In genomic region chr2L:2420490-2420889, dm6 we compare ENCODE assay signal across 5 fruit fly cellular contexts.
TF ChIP-seq lines count a peak whose summit lies in the region.

TSS of gene CG9886 (plus strand) at chr2L:2420830.

- TF ChIP-seq CTCF in whole organism, embryonic (GFP tag; optimal IDR thresholded peaks at IDR 0.05; lab: Kevin White, UChicago), result peak; percentile 59

TF ChIP-seq in whole organism, adult, 20 proteins besides CTCF, POLR2A, EP300 and RAD21 (continues in another document):
- TF ChIP-seq Clk (GFP tag; optimal IDR thresholded peaks at IDR 0.05; lab: Kevin White, UChicago), result no peak
- peak; percentile 54 for TF ChIP-seq CG7045 (GFP tag; optimal IDR thresholded peaks at IDR 0.05; lab: Kevin White, UChicago)
- no peak for TF ChIP-seq cnc (optimal IDR thresholded peaks at IDR 0.05; lab: Kevin White, UChicago)
- TF ChIP-seq Crg-1 (GFP tag; optimal IDR thresholded peaks at IDR 0.05; lab: Kevin White, UChicago), result no peak
- TF ChIP-seq tj (GFP tag; optimal IDR thresholded peaks at IDR 0.05; lab: Kevin White, UChicago), result peak; percentile 13
- TF ChIP-seq Mnt (GFP tag; optimal IDR thresholded peaks at IDR 0.05; lab: Kevin White, UChicago), result no peak
- no peak for TF ChIP-seq CG1620 (GFP tag; optimal IDR thresholded peaks at IDR 0.05; lab: Kevin White, UChicago)
- TF ChIP-seq Hr96 (GFP tag; optimal IDR thresholded peaks at IDR 0.05; lab: Kevin White, UChicago), result no peak
- no peak for TF ChIP-seq pad (GFP tag; optimal IDR thresholded peaks at IDR 0.05; lab: Kevin White, UChicago)
- TF ChIP-seq CG11617 (GFP tag; optimal IDR thresholded peaks at IDR 0.05; lab: Kevin White, UChicago), result peak; percentile 18
- TF ChIP-seq toe (GFP tag; optimal IDR thresholded peaks at IDR 0.05; lab: Kevin White, UChicago), result no peak
- TF ChIP-seq kay (GFP tag; lab: Kevin White, UChicago; ENCODE audit: borderline replicate concordance), result peak; percentile 46
- no peak for TF ChIP-seq ovo (GFP tag; optimal IDR thresholded peaks at IDR 0.05; lab: Kevin White, UChicago)
- TF ChIP-seq CG7101 (tag; optimal IDR thresholded peaks at IDR 0.05; lab: Kevin White, UChicago), result peak; percentile 40
- TF ChIP-seq cic (GFP tag; optimal IDR thresholded peaks at IDR 0.05; lab: Kevin White, UChicago), result no peak
- peak; percentile 58 for TF ChIP-seq CG33017 (tag; optimal IDR thresholded peaks at IDR 0.05; lab: Kevin White, UChicago)
- peak; percentile 61 for TF ChIP-seq CG14711 (tag; optimal IDR thresholded peaks at IDR 0.05; lab: Kevin White, UChicago)
- peak; percentile 68 for TF ChIP-seq bab1 (GFP tag; optimal IDR thresholded peaks at IDR 0.05; lab: Kevin White, UChicago)
- TF ChIP-seq CG5204 (GFP tag; optimal IDR thresholded peaks at IDR 0.05; lab: Kevin White, UChicago), result peak; percentile 45

TF ChIP-seq in whole organism, embryonic, 481 proteins besides CTCF, POLR2A, EP300 and RAD21 (continues in another document):
- TF ChIP-seq fd3F (GFP tag; optimal IDR thresholded peaks at IDR 0.05; lab: Kevin White, UChicago) (peak; percentile 35), CG14441 (GFP tag; IDR thresholded peaks at IDR 0.05; lab: Robert Waterston, UW) (peak; percentile 60), Hey (tag; optimal IDR thresholded peaks at IDR 0.05; lab: Kevin White, UChicago) (no peak), CG11696 (GFP tag; IDR thresholded peaks at IDR 0.05; lab: Robert Waterston, UW) (peak; percentile 24; the same call in 1 of the 2 replicates), schlank (tag; optimal IDR thresholded peaks at IDR 0.05; lab: Kevin White, UChicago) (no peak), sc (optimal IDR thresholded peaks at IDR 0.05; lab: Kevin White, UChicago) (no peak), sc (GFP tag; optimal IDR thresholded peaks at IDR 0.05; lab: Kevin White, UChicago) (peak; percentile 49), CG13624 (GFP tag; optimal IDR thresholded peaks at IDR 0.05; lab: Kevin White, UChicago) (no peak), Scr (GFP tag; IDR thresholded peaks at IDR 0.05; lab: Robert Waterston, UW; ENCODE audit: partially characterized antibody) (no peak), D19B (GFP tag; optimal IDR thresholded peaks at IDR 0.05; lab: Kevin White, UChicago) (peak; percentile 8), sim (GFP tag; IDR thresholded peaks at IDR 0.05; lab: Robert Waterston, UW) (peak; percentile 32; the same call in 1 of the 2 replicates), abd-A (tag; optimal IDR thresholded peaks at IDR 0.05; lab: Kevin White, UChicago) (no peak), lola (GFP tag; optimal IDR thresholded peaks at IDR 0.05; lab: Kevin White, UChicago) (no peak), CG10147 (GFP tag; optimal IDR thresholded peaks at IDR 0.05; lab: Kevin White, UChicago) (peak; percentile 66), tll (GFP tag; optimal IDR thresholded peaks at IDR 0.05; lab: Kevin White, UChicago) (peak in 1 of 2 experiments; percentile 6), ind (GFP tag; optimal IDR thresholded peaks at IDR 0.05; lab: Kevin White, UChicago) (peak; percentile 49), dmrt99B (tag; optimal IDR thresholded peaks at IDR 0.05; lab: Kevin White, UChicago) (peak; percentile 62)

TF ChIP-seq in whole organism, prepupa, 60 proteins besides CTCF, POLR2A, EP300 and RAD21 (continues in another document):
- TF ChIP-seq Blimp-1 (GFP tag; optimal IDR thresholded peaks at IDR 0.05; lab: Kevin White, UChicago) (no peak), CG34406 (GFP tag; optimal IDR thresholded peaks at IDR 0.05; lab: Kevin White, UChicago) (peak; percentile 49), CG10631 (GFP tag; optimal IDR thresholded peaks at IDR 0.05; lab: Kevin White, UChicago) (peak; percentile 43), CG4318 (GFP tag; optimal IDR thresholded peaks at IDR 0.05; lab: Kevin White, UChicago) (no peak), CG11294 (GFP tag; IDR thresholded peaks at IDR 0.05; lab: Robert Waterston, UW) (no peak), pdm3 (GFP tag; optimal IDR thresholded peaks at IDR 0.05; lab: Kevin White, UChicago) (peak; percentile 60), net (GFP tag; optimal IDR thresholded peaks at IDR 0.05; lab: Kevin White, UChicago) (peak; percentile 22), Hr4 (GFP tag; optimal IDR thresholded peaks at IDR 0.05; lab: Kevin White, UChicago) (peak; percentile 44), ss (GFP tag; optimal IDR thresholded peaks at IDR 0.05; lab: Kevin White, UChicago) (no peak), Hr39 (GFP tag; optimal IDR thresholded peaks at IDR 0.05; lab: Kevin White, UChicago) (peak; percentile 34), lz (GFP tag; optimal IDR thresholded peaks at IDR 0.05; lab: Kevin White, UChicago) (peak; percentile 52), CG6276 (GFP tag; optimal IDR thresholded peaks at IDR 0.05; lab: Kevin White, UChicago) (no peak), fkh (GFP tag; optimal IDR thresholded peaks at IDR 0.05; lab: Kevin White, UChicago) (no peak), dac (GFP tag; optimal IDR thresholded peaks at IDR 0.05; lab: Kevin White, UChicago) (no peak), CG7368 (GFP tag; optimal IDR thresholded peaks at IDR 0.05; lab: Kevin White, UChicago) (no peak), CG8119 (GFP tag; IDR thresholded peaks at IDR 0.05; lab: Robert Waterston, UW) (peak; percentile 47; the same call in 2 of the 3 replicates), fd59A (GFP tag; optimal IDR thresholded peaks at IDR 0.05; lab: Kevin White, UChicago) (no peak), OdsH (GFP tag; optimal IDR thresholded peaks at IDR 0.05; lab: Kevin White, UChicago) (peak; percentile 66), vri (GFP tag; optimal IDR thresholded peaks at IDR 0.05; lab: Kevin White, UChicago) (peak; percentile 37), CG32006 (GFP tag; optimal IDR thresholded peaks at IDR 0.05; lab: Kevin White, UChicago) (peak; percentile 50)

TF ChIP-seq in whole organism, pupa, 21 proteins besides CTCF, POLR2A, EP300 and RAD21:
- TF ChIP-seq Pif1A (GFP tag; optimal IDR thresholded peaks at IDR 0.05; lab: Kevin White, UChicago), result no peak
- no peak for TF ChIP-seq CG15710 (tag; optimal IDR thresholded peaks at IDR 0.05; lab: Kevin White, UChicago)
- TF ChIP-seq CG8159 (tag; optimal IDR thresholded peaks at IDR 0.05; lab: Kevin White, UChicago), result peak; percentile 57
- TF ChIP-seq fd96Ca (GFP tag; IDR thresholded peaks at IDR 0.05; lab: Robert Waterston, UW), result no peak
- peak; percentile 37 for TF ChIP-seq CG14655 (GFP tag; optimal IDR thresholded peaks at IDR 0.05; lab: Kevin White, UChicago)
- no peak for TF ChIP-seq CG10348 (GFP tag; IDR thresholded peaks at IDR 0.05; lab: Robert Waterston, UW)
- no peak for TF ChIP-seq Snoo (tag; optimal IDR thresholded peaks at IDR 0.05; lab: Kevin White, UChicago)
- no peak for TF ChIP-seq EcR (GFP tag; optimal IDR thresholded peaks at IDR 0.05; lab: Kevin White, UChicago)
- TF ChIP-seq CG17806 (tag; optimal IDR thresholded peaks at IDR 0.05; lab: Kevin White, UChicago), result no peak
- peak; percentile 32; the same call in 1 of the 2 replicates for TF ChIP-seq CG32121 (GFP tag; IDR thresholded peaks at IDR 0.05; lab: Robert Waterston, UW)
- TF ChIP-seq CG8301 (tag; optimal IDR thresholded peaks at IDR 0.05; lab: Kevin White, UChicago), result peak; percentile 50
- TF ChIP-seq Pif1B (GFP tag; optimal IDR thresholded peaks at IDR 0.05; lab: Kevin White, UChicago), result peak; percentile 43
- peak; percentile 56; the same call in 1 of the 2 replicates for TF ChIP-seq Ets98B (GFP tag; IDR thresholded peaks at IDR 0.05; lab: Robert Waterston, UW)
- no peak for TF ChIP-seq CG13204 (GFP tag; optimal IDR thresholded peaks at IDR 0.05; lab: Kevin White, UChicago)
- peak; percentile 50 for TF ChIP-seq CG9948 (tag; optimal IDR thresholded peaks at IDR 0.05; lab: Kevin White, UChicago)
- no peak for TF ChIP-seq D1 (tag; optimal IDR thresholded peaks at IDR 0.05; lab: Kevin White, UChicago)
- peak; percentile 62; the same call in 2 of the 3 replicates for TF ChIP-seq CG4496 (GFP tag; IDR thresholded peaks at IDR 0.05; lab: Robert Waterston, UW)
- TF ChIP-seq gl (tag; optimal IDR thresholded peaks at IDR 0.05; lab: Kevin White, UChicago), result no peak
- TF ChIP-seq CG34367 (tag; optimal IDR thresholded peaks at IDR 0.05; lab: Kevin White, UChicago), result peak; percentile 32
- TF ChIP-seq rn (GFP tag; IDR thresholded peaks at IDR 0.05; lab: Robert Waterston, UW), result no peak
- TF ChIP-seq CG12605 (GFP tag; IDR thresholded peaks at IDR 0.05; lab: Robert Waterston, UW), result no peak
TF ChIP-seq in whole organism, pupa: peak in this region for 9.

TF ChIP-seq in whole organism, wandering third instar larva, 38 proteins besides CTCF, POLR2A, EP300 and RAD21 (continues in another document):
- TF ChIP-seq rgr (GFP tag; optimal IDR thresholded peaks at IDR 0.05; lab: Kevin White, UChicago) (peak; percentile 39), tai (GFP tag; optimal IDR thresholded peaks at IDR 0.05; lab: Kevin White, UChicago) (no peak), woc (GFP tag; optimal IDR thresholded peaks at IDR 0.05; lab: Kevin White, UChicago) (peak; percentile 12), dsf (GFP tag; optimal IDR thresholded peaks at IDR 0.05; lab: Kevin White, UChicago; ENCODE audit: borderline replicate concordance) (no peak), Vsx2 (GFP tag; optimal IDR thresholded peaks at IDR 0.05; lab: Kevin White, UChicago; ENCODE audit: partially characterized antibody) (no peak), Hnf4 (GFP tag; optimal IDR thresholded peaks at IDR 0.05; lab: Kevin White, UChicago) (peak; percentile 32), Hr78 (GFP tag; optimal IDR thresholded peaks at IDR 0.05; lab: Kevin White, UChicago) (no peak), Rel (GFP tag; optimal IDR thresholded peaks at IDR 0.05; lab: Kevin White, UChicago) (no peak), Rel (tag; optimal IDR thresholded peaks at IDR 0.05; lab: Kevin White, UChicago) (no peak), Myc (optimal IDR thresholded peaks at IDR 0.05; lab: Kevin White, UChicago) (no peak), psq (GFP tag; optimal IDR thresholded peaks at IDR 0.05; lab: Kevin White, UChicago) (peak; percentile 25), CG9705 (GFP tag; optimal IDR thresholded peaks at IDR 0.05; lab: Kevin White, UChicago) (no peak), lola (GFP tag; optimal IDR thresholded peaks at IDR 0.05; lab: Kevin White, UChicago) (no peak), Abd-B (GFP tag; optimal IDR thresholded peaks at IDR 0.05; lab: Kevin White, UChicago) (no peak), CrebA (GFP tag; optimal IDR thresholded peaks at IDR 0.05; lab: Kevin White, UChicago; ENCODE audit: borderline replicate concordance) (no peak), ey (GFP tag; optimal IDR thresholded peaks at IDR 0.05; lab: Kevin White, UChicago) (peak; percentile 25), Sp1 (GFP tag; optimal IDR thresholded peaks at IDR 0.05; lab: Kevin White, UChicago) (no peak), foxo (GFP tag; optimal IDR thresholded peaks at IDR 0.05; lab: Kevin White, UChicago) (peak in 1 of 2 experiments; percentile 53), brk (GFP tag; optimal IDR thresholded peaks at IDR 0.05; lab: Kevin White, UChicago) (peak; percentile 64), GATAd (GFP tag; optimal IDR thresholded peaks at IDR 0.05; lab: Kevin White, UChicago) (no peak), dmrt93B (GFP tag; optimal IDR thresholded peaks at IDR 0.05; lab: Kevin White, UChicago) (no peak), h (GFP tag; optimal IDR thresholded peaks at IDR 0.05; lab: Kevin White, UChicago) (peak; percentile 52), HLH106 (tag; optimal IDR thresholded peaks at IDR 0.05; lab: Kevin White, UChicago) (peak; percentile 68), pan (optimal IDR thresholded peaks at IDR 0.05; lab: Kevin White, UChicago) (no peak), Dfd (GFP tag; optimal IDR thresholded peaks at IDR 0.05; lab: Kevin White, UChicago) (no peak)
